Worm (Caenorhabditis elegans) whole organism, late embryonic: ENCODE measurements around the gene mmab-1.

Experiments used
- C08G9.2 ChIP-seq: sonication (generic microtip); optimal IDR thresholded peaks from 2 replicates; lab custom pipeline; 2016; ENCODE audit warnings: mild to moderate bottlenecking, missing genetic modification characterization, moderate library complexity, missing compliant biosample characterization
- C38D4.7 ChIP-seq: fragments of 200-800 bp; sonication (Bioruptor generic); optimal IDR thresholded peaks from 2 replicates; lab custom pipeline; 2018; ENCODE audit warnings: mild to moderate bottlenecking, missing genetic modification characterization, moderate library complexity, missing compliant biosample characterization
- F13H6.1 ChIP-seq: sonication (generic microtip); optimal IDR thresholded peaks from 2 replicates; lab custom pipeline; 2016; ENCODE audit warnings: missing genetic modification characterization, missing compliant biosample characterization
- K02D7.2 ChIP-seq: sonication (generic microtip); optimal IDR thresholded peaks from 2 replicates; lab custom pipeline; 2017; ENCODE audit warnings: mild to moderate bottlenecking, missing genetic modification characterization, missing compliant biosample characterization
- K09A11.1 ChIP-seq: sonication (generic microtip); optimal IDR thresholded peaks from 2 replicates; lab custom pipeline; 2017; ENCODE audit warnings: antibody characterized with exemption, mild to moderate bottlenecking, missing genetic modification characterization, missing compliant biosample characterization; ENCODE audit not compliant: insufficient read depth
- T23F11.4 ChIP-seq: fragments of 200-800 bp; sonication (Bioruptor generic); optimal IDR thresholded peaks from 2 replicates; lab custom pipeline; 2018; ENCODE audit warnings: mild to moderate bottlenecking, missing genetic modification characterization, missing compliant biosample characterization
- ama-1 ChIP-seq: fragments of 150-350 bp; optimal IDR thresholded peaks from 2 replicates; lab custom pipeline; 2014
- ceh-14 ChIP-seq: sonication (generic microtip); optimal IDR thresholded peaks from 2 replicates; lab custom pipeline; 2016; ENCODE audit warnings: missing genotype, missing genetic modification characterization, missing compliant biosample characterization
- ceh-18 ChIP-seq: sonication (generic microtip); optimal IDR thresholded peaks from 2 replicates; lab custom pipeline; 2016; ENCODE audit warnings: missing genetic modification characterization, missing compliant biosample characterization
- ceh-19 ChIP-seq: fragments of 200-800 bp; sonication (Bioruptor generic); optimal IDR thresholded peaks from 2 replicates; lab custom pipeline; 2018; ENCODE audit warnings: mild to moderate bottlenecking, missing genetic modification characterization, missing compliant biosample characterization
- ceh-2 ChIP-seq: sonication (generic microtip); optimal IDR thresholded peaks from 2 replicates; lab custom pipeline; 2016; ENCODE audit warnings: missing genotype, missing genetic modification characterization, missing compliant biosample characterization
- ceh-31 ChIP-seq: sonication (generic microtip); optimal IDR thresholded peaks from 2 replicates; lab custom pipeline; 2016; ENCODE audit warnings: missing genetic modification characterization, missing compliant biosample characterization
- ceh-34 ChIP-seq: sonication (generic microtip); optimal IDR thresholded peaks from 2 replicates; lab custom pipeline; 2016; ENCODE audit warnings: mild to moderate bottlenecking, missing genetic modification characterization, missing compliant biosample characterization
- ceh-45 ChIP-seq: fragments of 200-800 bp; sonication (Bioruptor generic); IDR thresholded peaks from 2 replicates; pipeline ENCODE4 v1.3.6; 2022; ENCODE audit warnings: missing genetic modification reagents, missing genetic modification characterization, missing compliant biosample characterization
- ceh-48 ChIP-seq: sonication (generic microtip); optimal IDR thresholded peaks from 2 replicates; lab custom pipeline; 2016; ENCODE audit warnings: missing genetic modification characterization, inconsistent platforms, missing compliant biosample characterization
- ceh-6 ChIP-seq: fragments of 200-800 bp; sonication (Bioruptor generic); optimal IDR thresholded peaks from 2 replicates; lab custom pipeline; 2018; ENCODE audit warnings: mild to moderate bottlenecking, missing genetic modification characterization, missing compliant biosample characterization
- che-1 ChIP-seq: sonication (generic microtip); optimal IDR thresholded peaks from 2 replicates; lab custom pipeline; 2016; ENCODE audit warnings: mild to moderate bottlenecking, missing genetic modification characterization, missing compliant biosample characterization
- dmd-4 ChIP-seq: sonication (generic microtip); optimal IDR thresholded peaks from 2 replicates; lab custom pipeline; 2016; ENCODE audit warnings: borderline replicate concordance, missing genetic modification characterization, missing compliant biosample characterization
- elt-2 ChIP-seq: sonication (generic microtip); optimal IDR thresholded peaks from 2 replicates; lab custom pipeline; 2016; ENCODE audit warnings: missing genetic modification reagents, missing genetic modification characterization, missing compliant biosample characterization
- elt-4 ChIP-seq: sonication (generic microtip); optimal IDR thresholded peaks from 2 replicates; lab custom pipeline; 2016; ENCODE audit warnings: missing genetic modification characterization, missing compliant biosample characterization
- ets-4 ChIP-seq: sonication (generic microtip); optimal IDR thresholded peaks from 2 replicates; lab custom pipeline; 2016; ENCODE audit warnings: missing genetic modification characterization, missing compliant biosample characterization
- eyg-1 ChIP-seq: sonication (generic microtip); optimal IDR thresholded peaks from 2 replicates; lab custom pipeline; 2016; ENCODE audit warnings: missing genotype, missing genetic modification characterization, missing compliant biosample characterization
- fax-1 ChIP-seq: sonication (generic microtip); optimal IDR thresholded peaks from 2 replicates; lab custom pipeline; 2016; ENCODE audit warnings: missing genotype, missing genetic modification characterization, missing compliant biosample characterization
- fkh-10 ChIP-seq: fragments of 150-350 bp; optimal IDR thresholded peaks from 2 replicates; lab custom pipeline; 2014; ENCODE audit warnings: missing biosample characterization, missing genetic modification reagents, missing genetic modification characterization
- fkh-6 ChIP-seq: sonication (generic microtip); optimal IDR thresholded peaks from 2 replicates; lab custom pipeline; 2016; ENCODE audit warnings: missing genetic modification characterization, missing compliant biosample characterization
- hlh-13 ChIP-seq: fragments of 200-800 bp; sonication (Bioruptor generic); optimal IDR thresholded peaks from 2 replicates; lab custom pipeline; 2018; ENCODE audit warnings: mild to moderate bottlenecking, missing genetic modification characterization, missing compliant biosample characterization
- hlh-15 ChIP-seq: sonication (generic microtip); optimal IDR thresholded peaks from 2 replicates; lab custom pipeline; 2016; ENCODE audit warnings: missing genetic modification characterization, missing compliant biosample characterization
- hlh-30 ChIP-seq: sonication (generic microtip); optimal IDR thresholded peaks from 2 replicates; lab custom pipeline; 2017; ENCODE audit warnings: antibody characterized with exemption, missing genetic modification characterization, missing compliant biosample characterization; ENCODE audit not compliant: insufficient read depth
- hlh-6 ChIP-seq: sonication (generic microtip); optimal IDR thresholded peaks from 2 replicates; lab custom pipeline; 2016; ENCODE audit warnings: missing genotype, missing genetic modification characterization, missing compliant biosample characterization
- hlh-8 ChIP-seq: sonication (generic microtip); optimal IDR thresholded peaks from 2 replicates; lab custom pipeline; 2016; ENCODE audit warnings: missing genotype, missing genetic modification characterization, missing compliant biosample characterization
- lim-6 ChIP-seq: sonication (generic microtip); optimal IDR thresholded peaks from 2 replicates; lab custom pipeline; 2016; ENCODE audit warnings: missing genetic modification characterization, missing compliant biosample characterization
- nfya-1 ChIP-seq: sonication (generic microtip); optimal IDR thresholded peaks from 2 replicates; lab custom pipeline; 2017; ENCODE audit warnings: missing genetic modification characterization, mild to moderate bottlenecking, missing compliant biosample characterization, antibody characterized with exemption, moderate library complexity
- nhr-11 ChIP-seq: fragments of 150-350 bp; optimal IDR thresholded peaks from 2 replicates; lab custom pipeline; 2014; ENCODE audit warnings: missing biosample characterization, missing genetic modification characterization
- nhr-232 ChIP-seq: sonication (generic microtip); optimal IDR thresholded peaks from 2 replicates; lab custom pipeline; 2016; ENCODE audit warnings: missing genetic modification characterization, missing compliant biosample characterization
- pag-3 ChIP-seq: sonication (generic microtip); optimal IDR thresholded peaks from 2 replicates; lab custom pipeline; 2016; ENCODE audit warnings: missing compliant biosample characterization, missing genetic modification characterization, borderline replicate concordance
- pax-1 ChIP-seq: fragments of 150-350 bp; optimal IDR thresholded peaks from 2 replicates; lab custom pipeline; 2014; ENCODE audit warnings: missing biosample characterization, missing genetic modification characterization
- pha-2 ChIP-seq: sonication (generic microtip); optimal IDR thresholded peaks from 2 replicates; lab custom pipeline; 2017; ENCODE audit warnings: mild to moderate bottlenecking, missing genetic modification characterization, missing compliant biosample characterization
- pha-4 ChIP-seq: fragments of 150-350 bp; optimal IDR thresholded peaks from 2 replicates; lab custom pipeline; 2018; ENCODE audit warnings: missing biosample characterization, missing genetic modification reagents, missing genetic modification characterization
- pros-1 ChIP-seq: fragments of 150-350 bp; optimal IDR thresholded peaks from 2 replicates; lab custom pipeline; 2014; ENCODE audit warnings: missing biosample characterization, missing genetic modification reagents, missing genetic modification characterization
- ref-2 ChIP-seq: sonication (generic microtip); optimal IDR thresholded peaks from 2 replicates; lab custom pipeline; 2016; ENCODE audit warnings: missing genetic modification characterization, missing compliant biosample characterization
- rnt-1 ChIP-seq: sonication (generic microtip); optimal IDR thresholded peaks from 2 replicates; lab custom pipeline; 2016; ENCODE audit warnings: missing genetic modification characterization, missing compliant biosample characterization
- sdc-2 ChIP-seq: sonication (generic microtip); optimal IDR thresholded peaks from 2 replicates; lab custom pipeline; 2016; ENCODE audit warnings: missing genotype, missing genetic modification characterization, missing compliant biosample characterization
- syd-9 ChIP-seq: sonication (generic microtip); optimal IDR thresholded peaks from 2 replicates; lab custom pipeline; 2016; ENCODE audit warnings: mild to moderate bottlenecking, missing genetic modification characterization, moderate library complexity, missing compliant biosample characterization
- ttx-3 ChIP-seq: sonication (generic microtip); optimal IDR thresholded peaks from 2 replicates; lab custom pipeline; 2016; ENCODE audit warnings: missing genetic modification reagents, missing genetic modification characterization, missing compliant biosample characterization
- unc-3 ChIP-seq, 2 experiments: fragments of 200-800 bp in 1 of 2; sonication (Bioruptor generic) in 1 of 2; sonication (generic microtip) in 1 of 2; conservative IDR thresholded peaks in 1 of 2; optimal IDR thresholded peaks in 1 of 2; 2 replicates each; pipeline versions ENCODE4 v1.3.6 to Lab custom; 2016 to 2022; ENCODE audit warnings: missing compliant biosample characterization in 2 of 2, missing genetic modification characterization in 2 of 2, missing genetic modification reagents in 1 of 2
- unc-86 ChIP-seq: sonication (generic microtip); optimal IDR thresholded peaks from 2 replicates; lab custom pipeline; 2016; ENCODE audit warnings: missing genetic modification characterization, missing compliant biosample characterization
- zip-5 ChIP-seq: sonication (generic microtip); optimal IDR thresholded peaks from 2 replicates; lab custom pipeline; 2016; ENCODE audit warnings: missing genetic modification characterization, missing compliant biosample characterization
- ztf-16 ChIP-seq: sonication (generic microtip); optimal IDR thresholded peaks from 2 replicates; lab custom pipeline; 2017; ENCODE audit warnings: missing genetic modification characterization, missing compliant biosample characterization

Gene mmab-1

DNA sequence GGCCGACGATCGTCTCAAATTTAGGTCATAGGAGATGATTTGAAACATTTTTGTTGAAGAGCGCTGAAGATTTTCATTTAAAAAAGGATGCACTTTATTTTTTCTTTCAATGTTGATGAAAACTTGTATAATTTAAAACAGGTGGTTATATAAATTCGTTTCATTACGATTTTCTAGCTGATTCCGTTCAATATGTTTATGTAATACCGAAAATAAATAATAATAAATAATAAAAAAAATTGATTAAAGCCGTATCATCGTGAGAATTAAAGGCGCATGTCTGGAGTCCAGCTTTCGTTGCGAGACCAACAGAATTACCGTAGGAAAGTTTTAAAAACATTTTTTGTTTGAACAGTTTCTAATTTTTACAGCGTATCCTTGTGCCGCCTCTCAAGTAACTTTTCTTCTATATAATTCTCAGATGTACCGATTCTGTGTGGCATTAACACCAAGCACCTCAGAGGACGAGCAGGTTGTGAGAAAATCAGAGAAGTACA, 10.3 kb upstream of the mmab-1 start, which contains the start of the genes C26E6.12 and eri-9:
Gene C26E6.12, minus strand, starts transcription at position 51 of the 497 bp plus-strand sequence.
Gene eri-9, plus strand, starts transcription at position 248 of the 497 bp plus-strand sequence.
- TF ChIP-seq hlh-13 (GFP tag; lab: Kevin White, UChicago) (no peak), ttx-3 (tag; lab: Kevin White, UChicago) (no peak), lim-6 (tag; lab: Kevin White, UChicago) (no peak), pros-1 (no peak), ceh-14 (no peak), dmd-4 (tag; lab: Kevin White, UChicago) (no peak), pha-2 (no peak), zip-5 (tag; lab: Kevin White, UChicago) (no peak), T23F11.4 (GFP tag; lab: Kevin White, UChicago) (no peak), fkh-6 (tag; lab: Kevin White, UChicago) (no peak), elt-4 (tag; lab: Kevin White, UChicago) (no peak), ztf-16 (tag; lab: Kevin White, UChicago) (no peak), ceh-6 (GFP tag; lab: Kevin White, UChicago) (no peak)

DNA sequence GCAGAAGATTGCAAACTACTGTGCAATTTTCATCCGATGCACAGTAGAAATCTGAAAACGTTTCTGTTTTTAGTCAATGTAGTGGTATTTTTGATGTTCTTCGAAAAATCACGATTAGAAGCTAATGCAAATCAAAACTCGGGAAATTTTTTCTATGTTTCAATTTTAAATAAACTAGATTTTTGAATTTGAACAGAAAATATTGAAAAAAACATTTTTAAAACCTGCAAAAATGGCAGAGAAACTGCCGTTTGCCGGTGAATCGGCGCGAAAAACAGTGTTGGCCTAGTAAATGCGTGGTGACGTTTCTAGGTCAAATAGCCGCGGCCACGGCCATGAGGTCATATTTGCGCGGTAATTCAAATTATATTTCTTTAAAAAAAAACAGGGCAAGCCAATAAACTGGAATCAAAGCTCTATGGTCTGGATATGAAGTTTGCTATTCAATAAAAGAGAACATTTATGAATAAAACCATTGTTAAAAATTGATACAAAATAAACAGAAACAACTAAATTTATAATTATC, 8.3 kb upstream of the mmab-1 start, which contains the start of gene set-2:
Gene set-2, minus strand, starts transcription at position 51 of the 526 bp plus-strand sequence.
- TF ChIP-seq fax-1 (tag; lab: Kevin White, UChicago) (peak; percentile 62), C08G9.2 (tag; lab: Kevin White, UChicago) (peak; percentile 91), sdc-2 (tag; lab: Kevin White, UChicago) (peak; percentile 51), elt-4 (tag; lab: Kevin White, UChicago) (no peak), hlh-8 (peak; percentile 60), ceh-19 (GFP tag; lab: Kevin White, UChicago) (no peak), ceh-31 (peak; percentile 93), syd-9 (no peak), pag-3 (no peak), pha-2 (peak; percentile 9), hlh-15 (tag; lab: Kevin White, UChicago) (no peak), hlh-30 (no peak), ceh-2 (tag; lab: Kevin White, UChicago) (peak; percentile 92), F13H6.1 (tag; lab: Kevin White, UChicago) (peak; percentile 33), unc-3 (GFP tag; conservative IDR thresholded peaks at IDR 0.05; lab: Robert Waterston, UW) (no peak), unc-3 (tag; optimal IDR thresholded peaks at IDR 0.05; lab: Kevin White, UChicago) (no peak), pha-4 (tag; lab: Kevin White, UChicago) (no peak), ceh-45 (GFP tag; lab: Robert Waterston, UW) (no peak), zip-5 (tag; lab: Kevin White, UChicago) (peak; percentile 67), nhr-11 (no peak), nhr-232 (tag; lab: Kevin White, UChicago) (no peak), pax-1 (tag; lab: Kevin White, UChicago) (no peak), ttx-3 (tag; lab: Kevin White, UChicago) (peak; percentile 35), hlh-6 (tag; lab: Kevin White, UChicago) (no peak), ets-4 (tag; lab: Kevin White, UChicago) (peak; percentile 91), unc-86 (tag; lab: Kevin White, UChicago) (no peak), elt-2 (tag; lab: Kevin White, UChicago) (peak; percentile 67), K09A11.1 (tag; lab: Kevin White, UChicago) (no peak), che-1 (tag; lab: Kevin White, UChicago) (no peak), nfya-1 (peak; percentile 32), lim-6 (tag; lab: Kevin White, UChicago) (peak; percentile 65), fkh-10 (GFP tag; lab: Kevin White, UChicago) (no peak), ama-1 (lab: Kevin White, UChicago) (no peak), ceh-18 (no peak), eyg-1 (tag; lab: Kevin White, UChicago) (peak; percentile 44), ceh-48 (tag; lab: Kevin White, UChicago) (no peak), ceh-34 (tag; lab: Kevin White, UChicago) (peak; percentile 34), rnt-1 (tag; lab: Kevin White, UChicago) (peak; percentile 55), C38D4.7 (no peak), T23F11.4 (GFP tag; lab: Kevin White, UChicago) (no peak), ceh-14 (peak; percentile 34), K02D7.2 (tag; lab: Kevin White, UChicago) (no peak), ztf-16 (tag; lab: Kevin White, UChicago) (no peak), ref-2 (tag; lab: Kevin White, UChicago) (peak; percentile 71)
